Worm (Caenorhabditis elegans): ENCODE measurements around the gene dgat-2.

The dgat-2 gene

ce11 chrV:17628566-17628965 lies 31.5 kb upstream of the dgat-2 start, which contains the start of gene F57G4.10:
TSS of gene F57G4.10 (plus strand) at chrV:17628866.
- TF ChIP-seq hsf-1 (GFP tag; IDR thresholded peaks at IDR 0.05), result no peak
- TF ChIP-seq Y67H2A.10 (GFP tag; conservative IDR thresholded peaks at IDR 0.05), result no peak
- TF ChIP-seq egl-44 (GFP tag; IDR thresholded peaks at IDR 0.05), result no peak
- no peak for TF ChIP-seq zfh-2 (GFP tag; conservative IDR thresholded peaks at IDR 0.05)
- TF ChIP-seq him-1 (tag; optimal IDR thresholded peaks at IDR 0.05), result no peak
- TF ChIP-seq madf-6 (GFP tag; IDR thresholded peaks at IDR 0.05), result no peak
- TF ChIP-seq bed-2 (GFP tag; IDR thresholded peaks at IDR 0.05), result no peak

- TF ChIP-seq C06A6.2 (GFP tag; conservative IDR thresholded peaks at IDR 0.05), result no peak
- no peak for TF ChIP-seq cebp-1 (GFP tag; IDR thresholded peaks at IDR 0.05)
- no peak for TF ChIP-seq cebp-1 (tag; optimal IDR thresholded peaks at IDR 0.05)
- TF ChIP-seq nhr-120 (GFP tag; IDR thresholded peaks at IDR 0.05), result no peak
- TF ChIP-seq snpc-1.1 (tag; optimal IDR thresholded peaks at IDR 0.05; ENCODE audit: insufficient read depth), result no peak
- no peak for TF ChIP-seq mel-28 (tag; optimal IDR thresholded peaks at IDR 0.05; ENCODE audit: borderline replicate concordance)
- no peak for TF ChIP-seq cebp-2 (GFP tag; IDR thresholded peaks at IDR 0.05)
- no peak for TF ChIP-seq ceh-79 (tag; optimal IDR thresholded peaks at IDR 0.05)
- TF ChIP-seq snpc-3.4 (tag; optimal IDR thresholded peaks at IDR 0.05), result no peak
- no peak for TF ChIP-seq ccch-3 (GFP tag; optimal IDR thresholded peaks at IDR 0.05)
Measured at ce11 chrV:17650427-17650826, 9.7 kb upstream of the dgat-2 start, which contains the start of gene fbxa-192. TSS of gene fbxa-192 (minus strand) at chrV:17650527.

- TF ChIP-seq nfyb-1 (GFP tag; IDR thresholded peaks at IDR 0.05) (no peak), D2030.7 (GFP tag; IDR thresholded peaks at IDR 0.05) (peak; percentile 48; the same call in 1 of the 2 replicates), pbrm-1 (GFP tag; IDR thresholded peaks at IDR 0.05) (no peak), lsl-1 (GFP tag; optimal IDR thresholded peaks at IDR 0.05) (peak; percentile 75), ztf-26 (tag; optimal IDR thresholded peaks at IDR 0.05) (no peak), Y79H2A.3 (GFP tag; conservative IDR thresholded peaks at IDR 0.05) (no peak), Y95B8A.8 (GFP tag; IDR thresholded peaks at IDR 0.05) (no peak), F10E7.11 (tag; optimal IDR thresholded peaks at IDR 0.05) (no peak), nfya-1 (tag; optimal IDR thresholded peaks at IDR 0.05; ENCODE audit: borderline replicate concordance, insufficient read depth) (no peak), fkh-3 (tag; optimal IDR thresholded peaks at IDR 0.05) (no peak), F49E8.2 (tag; optimal IDR thresholded peaks at IDR 0.05; ENCODE audit: insufficient read depth) (peak; percentile 2), F22D6.2 (tag; optimal IDR thresholded peaks at IDR 0.05) (no peak), F57C9.4 (tag; optimal IDR thresholded peaks at IDR 0.05) (no peak), hsf-1 (GFP tag; IDR thresholded peaks at IDR 0.05) (0 out of 2 replicates have a peak, but pooled peaks have one; percentile 25), madf-6 (GFP tag; IDR thresholded peaks at IDR 0.05) (peak; percentile 64), Y67H2A.10 (GFP tag; conservative IDR thresholded peaks at IDR 0.05) (no peak), dpff-1 (tag; optimal IDR thresholded peaks at IDR 0.05) (no peak), tlf-1 (GFP tag; optimal IDR thresholded peaks at IDR 0.05) (no peak), mes-4 (tag; optimal IDR thresholded peaks at IDR 0.05) (no peak), dpl-1 (GFP tag; optimal IDR thresholded peaks at IDR 0.05) (no peak), nhr-179 (tag; optimal IDR thresholded peaks at IDR 0.05) (no peak), lin-54 (GFP tag; optimal IDR thresholded peaks at IDR 0.05) (no peak), madf-10 (tag; optimal IDR thresholded peaks at IDR 0.05) (no peak), sdz-38 (tag; optimal IDR thresholded peaks at IDR 0.05) (no peak), sptf-2 (GFP tag; optimal IDR thresholded peaks at IDR 0.05) (no peak), nfya-2 (GFP tag; IDR thresholded peaks at IDR 0.05) (no peak), ceh-100 (GFP tag; IDR thresholded peaks at IDR 0.05) (no peak)
Measured at ce11 chrV:17655205-17655604, 4.9 kb upstream of the dgat-2 start.
